Worm (Caenorhabditis elegans) whole organism, L3 larva: Measurements from ENCODE around the gene tmed-1.
A peak's percentile ranks its signal among the peaks of the same experiment; 100 is the strongest.

Experiments used
- R02D3.7 ChIP-seq: fragments of 150-350 bp; optimal IDR thresholded peaks from 2 replicates; lab custom pipeline; 2014; ENCODE audit warnings: missing biosample characterization, missing genetic modification characterization
- ZK546.5 ChIP-seq: sonication (generic microtip); optimal IDR thresholded peaks from 2 replicates; lab custom pipeline; 2017; ENCODE audit warnings: missing biosample characterization, missing genetic modification characterization
- aly-2 ChIP-seq: fragments of 150-350 bp; optimal IDR thresholded peaks from 2 replicates; lab custom pipeline; 2014; ENCODE audit warnings: missing biosample characterization, missing genetic modification characterization
- ama-1 ChIP-seq: fragments of 150-350 bp; optimal IDR thresholded peaks from 2 replicates; lab custom pipeline; 2018
- ceh-16 ChIP-seq: sonication (generic microtip); optimal IDR thresholded peaks from 2 replicates; lab custom pipeline; 2017; ENCODE audit warnings: missing biosample characterization, missing genetic modification characterization
- ceh-28 ChIP-seq: fragments of 150-350 bp; optimal IDR thresholded peaks from 2 replicates; lab custom pipeline; 2014; ENCODE audit warnings: missing biosample characterization, missing genetic modification reagents, missing genetic modification characterization
- ceh-82 ChIP-seq: fragments of 150-350 bp; optimal IDR thresholded peaks from 2 replicates; lab custom pipeline; 2014; ENCODE audit warnings: missing biosample characterization, missing genetic modification characterization
- ceh-9 ChIP-seq: sonication (generic microtip); optimal IDR thresholded peaks from 2 replicates; lab custom pipeline; 2018; ENCODE audit warnings: missing biosample characterization, missing genetic modification characterization
- daf-12 ChIP-seq: fragments of 150-350 bp; optimal IDR thresholded peaks from 2 replicates; lab custom pipeline; 2014; ENCODE audit warnings: missing biosample characterization, missing genetic modification reagents, missing genetic modification characterization
- egl-27 ChIP-seq: sonication (generic microtip); optimal IDR thresholded peaks from 4 replicates; lab custom pipeline; 2017; ENCODE audit warnings: missing biosample characterization, missing genetic modification reagents, missing genetic modification characterization
- elt-1 ChIP-seq: fragments of 150-350 bp; optimal IDR thresholded peaks from 2 replicates; lab custom pipeline; 2014; ENCODE audit warnings: missing biosample characterization, missing genetic modification characterization
- elt-2 ChIP-seq: sonication (generic microtip); optimal IDR thresholded peaks from 2 replicates; lab custom pipeline; 2016; ENCODE audit warnings: missing genetic modification reagents, mild to moderate bottlenecking, missing genetic modification characterization, missing compliant biosample characterization
- elt-3 ChIP-seq, 3 experiments: fragments of 150-350 bp in 1 of 3; sonication (generic microtip) in 2 of 3; optimal IDR thresholded peaks; 2 replicates in 2 of 3; 4 replicates in 1 of 3; lab custom pipeline; 2014 to 2017; ENCODE audit warnings: missing biosample characterization in 3 of 3, missing genetic modification characterization in 3 of 3
- fos-1 ChIP-seq: fragments of 150-350 bp; optimal IDR thresholded peaks from 2 replicates; lab custom pipeline; 2014; ENCODE audit warnings: missing biosample characterization, missing genetic modification characterization
- hmg-11 ChIP-seq: sonication (generic microtip); optimal IDR thresholded peaks from 2 replicates; lab custom pipeline; 2016; ENCODE audit warnings: missing genetic modification characterization, missing compliant biosample characterization
- jun-1 ChIP-seq: fragments of 150-350 bp; optimal IDR thresholded peaks from 2 replicates; lab custom pipeline; 2014; ENCODE audit warnings: missing biosample characterization, missing genetic modification reagents, missing genetic modification characterization
- lin-15B ChIP-seq: fragments of 150-350 bp; optimal IDR thresholded peaks from 2 replicates; lab custom pipeline; 2014; ENCODE audit warnings: missing biosample characterization, missing genetic modification characterization
- lin-39 ChIP-seq: fragments of 150-350 bp; optimal IDR thresholded peaks from 2 replicates; lab custom pipeline; 2018; ENCODE audit warnings: missing biosample characterization, missing genetic modification reagents, missing genetic modification characterization
- lsy-12 ChIP-seq: sonication (generic microtip); optimal IDR thresholded peaks from 2 replicates; lab custom pipeline; 2016; ENCODE audit warnings: mild to moderate bottlenecking, missing genetic modification characterization, missing compliant biosample characterization
- mdl-1 ChIP-seq: fragments of 150-350 bp; optimal IDR thresholded peaks from 2 replicates; lab custom pipeline; 2014; ENCODE audit warnings: missing biosample characterization, missing genetic modification characterization
- nhr-11 ChIP-seq: fragments of 150-350 bp; optimal IDR thresholded peaks from 2 replicates; lab custom pipeline; 2014; ENCODE audit warnings: missing biosample characterization, missing genetic modification characterization
- nhr-12 ChIP-seq: fragments of 150-350 bp; optimal IDR thresholded peaks from 2 replicates; lab custom pipeline; 2014; ENCODE audit warnings: missing biosample characterization, missing genetic modification characterization
- nhr-23 ChIP-seq: fragments of 150-350 bp; optimal IDR thresholded peaks from 2 replicates; lab custom pipeline; 2014; ENCODE audit warnings: missing biosample characterization, missing genetic modification reagents, missing genetic modification characterization
- nhr-237 ChIP-seq: fragments of 150-350 bp; optimal IDR thresholded peaks from 2 replicates; lab custom pipeline; 2014; ENCODE audit warnings: missing biosample characterization, missing genetic modification characterization
- nhr-25 ChIP-seq: sonication (generic microtip); optimal IDR thresholded peaks from 2 replicates; lab custom pipeline; 2017; ENCODE audit warnings: missing biosample characterization, missing genetic modification characterization
- nhr-28 ChIP-seq: fragments of 150-350 bp; optimal IDR thresholded peaks from 2 replicates; lab custom pipeline; 2014; ENCODE audit warnings: missing biosample characterization, missing genetic modification characterization
- nhr-43 ChIP-seq: sonication (generic microtip); optimal IDR thresholded peaks from 2 replicates; lab custom pipeline; 2016; ENCODE audit warnings: mild to moderate bottlenecking, missing genetic modification characterization, missing compliant biosample characterization; ENCODE audit not compliant: poor library complexity, severe bottlenecking
- nhr-67 ChIP-seq: fragments of 150-350 bp; optimal IDR thresholded peaks from 2 replicates; lab custom pipeline; 2014; ENCODE audit warnings: missing biosample characterization, missing genetic modification characterization
- nhr-76 ChIP-seq: fragments of 150-350 bp; sonication (generic microtip); optimal IDR thresholded peaks from 5 replicates; lab custom pipeline; 2014; ENCODE audit warnings: missing biosample characterization, missing genetic modification characterization
- nhr-77 ChIP-seq: fragments of 150-350 bp; optimal IDR thresholded peaks from 2 replicates; lab custom pipeline; 2014; ENCODE audit warnings: missing biosample characterization, missing genetic modification characterization
- pha-4 ChIP-seq: fragments of 150-350 bp; optimal IDR thresholded peaks from 2 replicates; lab custom pipeline; 2014; ENCODE audit warnings: missing biosample characterization, missing genetic modification reagents, missing genetic modification characterization
- pqm-1 ChIP-seq: fragments of 150-350 bp; optimal IDR thresholded peaks from 2 replicates; lab custom pipeline; 2017; ENCODE audit warnings: missing biosample characterization, missing genetic modification characterization, inconsistent platforms
- sea-2 ChIP-seq: fragments of 150-350 bp; sonication (generic microtip); optimal IDR thresholded peaks from 4 replicates; lab custom pipeline; 2014; ENCODE audit warnings: missing biosample characterization, missing genetic modification reagents, missing genetic modification characterization
- skn-1 ChIP-seq: fragments of 150-350 bp; optimal IDR thresholded peaks from 2 replicates; lab custom pipeline; 2014; ENCODE audit warnings: missing biosample characterization, missing genetic modification characterization
- tbx-2 ChIP-seq: sonication (generic microtip); optimal IDR thresholded peaks from 2 replicates; lab custom pipeline; 2016; ENCODE audit warnings: mild to moderate bottlenecking, missing genetic modification characterization, missing compliant biosample characterization
- unc-39 ChIP-seq: sonication (generic microtip); optimal IDR thresholded peaks from 4 replicates; lab custom pipeline; 2017; ENCODE audit warnings: missing biosample characterization, missing genetic modification characterization
- unc-62 ChIP-seq: fragments of 150-350 bp; sonication (generic microtip); optimal IDR thresholded peaks from 4 replicates; lab custom pipeline; 2014; ENCODE audit warnings: missing biosample characterization, missing genetic modification reagents, missing genetic modification characterization
- zag-1 ChIP-seq: fragments of 150-350 bp; optimal IDR thresholded peaks from 2 replicates; lab custom pipeline; 2014; ENCODE audit warnings: missing biosample characterization, missing genetic modification characterization
- ztf-4 ChIP-seq: fragments of 150-350 bp; optimal IDR thresholded peaks from 2 replicates; lab custom pipeline; 2014; ENCODE audit warnings: missing biosample characterization, missing genetic modification characterization

tmed-1 gene

DNA sequence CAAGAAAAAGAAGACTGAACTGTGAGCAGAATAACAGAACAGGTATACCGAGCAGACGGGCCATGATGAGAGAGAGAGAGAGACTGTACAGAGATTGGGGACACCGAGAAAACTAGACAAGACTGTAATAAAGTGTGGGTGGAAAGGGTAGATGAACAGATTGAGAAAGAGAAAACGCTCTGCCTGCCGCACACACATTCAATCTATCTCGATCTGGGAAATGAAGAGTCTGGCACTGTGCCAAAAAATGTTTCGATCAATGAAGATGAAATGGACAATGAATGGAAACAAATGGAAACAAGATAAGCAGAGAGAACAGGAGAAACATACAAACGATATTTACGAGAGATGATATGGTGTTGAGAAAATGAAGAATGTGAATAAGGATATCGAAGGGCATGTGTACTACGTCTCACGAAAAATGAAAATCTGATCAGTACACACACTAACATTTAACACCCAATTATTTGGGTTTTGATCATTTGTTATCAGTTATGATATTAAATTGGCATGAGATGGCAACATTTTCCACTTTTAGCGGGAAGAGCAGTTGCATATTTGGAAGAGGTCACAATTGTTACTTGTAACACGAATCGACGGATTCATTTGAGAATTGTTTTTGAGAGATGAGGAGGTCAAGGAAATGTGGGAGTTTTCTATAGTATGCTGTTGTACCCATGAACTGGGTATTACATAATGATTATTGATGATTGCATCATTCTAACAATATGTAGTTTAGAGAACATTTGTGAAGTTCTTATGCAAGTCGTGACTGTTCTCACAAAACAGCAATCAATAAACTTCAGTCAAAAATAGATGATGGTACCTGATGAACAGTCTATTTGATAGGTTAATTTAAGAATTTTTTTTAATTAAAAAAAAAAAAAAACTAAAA lies 32.9 kb downstream of the tmed-1 start:
- TF ChIP-seq nhr-23, result peak; percentile 60
- TF ChIP-seq daf-12, result no peak
- TF ChIP-seq ceh-28 (tag; lab: Kevin White, UChicago), result no peak
- no peak for TF ChIP-seq nhr-12
- no peak for TF ChIP-seq nhr-11 (tag; lab: Kevin White, UChicago)
- no peak for TF ChIP-seq ama-1 (lab: Kevin White, UChicago)
- peak; percentile 16 for TF ChIP-seq pqm-1 (tag; lab: Kevin White, UChicago)
- no peak for TF ChIP-seq R02D3.7 (tag; lab: Kevin White, UChicago)
- TF ChIP-seq egl-27, result no peak
- TF ChIP-seq zag-1, result no peak
- TF ChIP-seq unc-62 (GFP tag; lab: Kevin White, UChicago), result no peak
- no peak for TF ChIP-seq jun-1 (tag; lab: Kevin White, UChicago)
- peak; percentile 19 for TF ChIP-seq elt-2 (tag; lab: Kevin White, UChicago)
- no peak for TF ChIP-seq ceh-9
- TF ChIP-seq ceh-16 (tag; lab: Kevin White, UChicago), result no peak
- TF ChIP-seq nhr-43 (tag; lab: Kevin White, UChicago), result peak; percentile 62
- no peak for TF ChIP-seq pha-4 (tag; lab: Kevin White, UChicago)
- TF ChIP-seq unc-39, result no peak
- no peak for TF ChIP-seq sea-2 (GFP tag; lab: Kevin White, UChicago)
- TF ChIP-seq fos-1 (tag; lab: Kevin White, UChicago), result no peak
- TF ChIP-seq elt-1 (tag; lab: Kevin White, UChicago), result peak; percentile 8
- no peak for TF ChIP-seq aly-2 (tag; lab: Kevin White, UChicago)
- no peak for TF ChIP-seq nhr-67 (tag; lab: Kevin White, UChicago)
- no peak for TF ChIP-seq nhr-28
- TF ChIP-seq mdl-1 (tag; lab: Kevin White, UChicago), result no peak
- TF ChIP-seq skn-1 (tag; lab: Kevin White, UChicago), result no peak
- TF ChIP-seq ceh-82 (tag; lab: Kevin White, UChicago), result no peak

DNA sequence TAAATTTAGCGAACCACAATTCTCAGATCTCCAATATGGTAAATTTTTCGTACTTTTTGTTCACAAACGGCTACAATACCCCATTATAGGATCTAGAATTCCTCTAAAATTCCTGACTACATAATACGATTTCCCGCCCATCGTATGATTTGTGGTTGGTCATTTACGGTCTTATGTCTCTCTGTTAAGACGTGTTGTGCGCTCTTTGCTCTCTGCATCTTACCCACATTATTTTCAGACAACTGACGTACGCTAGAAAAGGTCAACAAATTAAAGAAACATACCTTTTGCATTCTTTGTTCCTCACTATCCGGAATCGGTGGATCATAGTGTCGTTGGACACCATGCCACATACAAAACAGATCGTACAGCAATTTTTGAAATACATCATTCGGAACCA lies 34.9 kb downstream of the tmed-1 start:
- TF ChIP-seq ZK546.5 (tag; lab: Kevin White, UChicago) (no peak), pqm-1 (tag; lab: Kevin White, UChicago) (peak; percentile 4), elt-2 (tag; lab: Kevin White, UChicago) (peak; percentile 39)

DNA sequence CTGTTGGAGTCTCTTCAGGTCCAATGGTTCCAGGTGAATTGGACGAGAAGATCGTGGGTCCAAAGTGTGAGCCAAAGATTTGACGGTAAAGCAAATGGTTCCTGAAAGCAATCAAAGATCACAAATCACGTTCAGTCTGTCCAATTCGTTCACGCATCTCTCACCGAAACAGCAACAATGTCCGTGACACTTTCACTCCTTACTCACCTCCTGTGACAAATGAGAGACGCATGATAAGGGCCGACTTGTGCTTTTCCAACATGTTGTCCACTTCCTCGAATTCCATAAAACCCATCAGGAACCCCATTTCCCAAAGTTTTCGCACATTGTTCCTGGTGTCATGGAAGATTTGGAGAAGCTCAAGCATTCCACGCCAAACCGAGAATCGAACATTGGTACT lies 37.5 kb downstream of the tmed-1 start:
- TF ChIP-seq ceh-82 (tag; lab: Kevin White, UChicago) (no peak), nhr-77 (no peak), nhr-76 (no peak), tbx-2 (tag; lab: Kevin White, UChicago) (no peak), nhr-28 (no peak), ztf-4 (no peak), nhr-23 (no peak), nhr-67 (tag; lab: Kevin White, UChicago) (no peak), nhr-11 (tag; lab: Kevin White, UChicago) (no peak), fos-1 (tag; lab: Kevin White, UChicago) (no peak), hmg-11 (no peak), unc-39 (no peak), ama-1 (lab: Kevin White, UChicago) (no peak), lin-39 (tag; lab: Kevin White, UChicago) (no peak)

DNA sequence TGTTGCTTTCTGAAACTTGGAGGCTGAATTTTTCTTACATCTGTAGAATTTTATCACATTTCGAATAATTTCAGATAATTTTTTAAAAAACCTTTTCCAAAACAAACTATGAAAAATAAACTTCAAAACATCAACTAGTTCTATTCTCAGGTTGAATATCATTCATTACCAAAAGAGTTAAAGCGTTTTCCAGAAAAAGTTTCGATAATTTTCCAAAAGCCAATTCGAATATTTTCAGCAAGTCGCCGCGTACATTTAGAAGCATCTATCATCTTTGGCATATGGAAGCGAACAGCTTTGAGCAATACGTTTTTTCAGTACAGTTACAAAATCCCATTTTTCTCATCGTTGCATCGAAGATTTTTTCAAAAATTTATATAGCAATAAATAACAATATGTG lies 41.0 kb downstream of the tmed-1 start:
- TF ChIP-seq tbx-2 (tag; lab: Kevin White, UChicago), result peak; percentile 56
- no peak for TF ChIP-seq lin-15B (tag; lab: Kevin White, UChicago)
- TF ChIP-seq pha-4 (tag; lab: Kevin White, UChicago), result peak; percentile 49
- TF ChIP-seq ama-1 (lab: Kevin White, UChicago), result peak; percentile 91
- TF ChIP-seq elt-3 (tag; optimal IDR thresholded peaks at IDR 0.05; lab: Kevin White, UChicago), result peak in 1 of 3 experiments; percentile 9
- TF ChIP-seq lsy-12 (tag; lab: Kevin White, UChicago), result peak; percentile 5
- no peak for TF ChIP-seq sea-2 (GFP tag; lab: Kevin White, UChicago)
- TF ChIP-seq nhr-237 (tag; lab: Kevin White, UChicago), result no peak
- peak; percentile 20 for TF ChIP-seq nhr-43 (tag; lab: Kevin White, UChicago)
- peak; percentile 19 for TF ChIP-seq elt-2 (tag; lab: Kevin White, UChicago)
- peak; percentile 13 for TF ChIP-seq ztf-4
- TF ChIP-seq nhr-25 (tag; lab: Kevin White, UChicago), result peak; percentile 42
- TF ChIP-seq R02D3.7 (tag; lab: Kevin White, UChicago), result no peak
